Worm (Caenorhabditis elegans): ENCODE results near the gene K09F5.4.
"Not testable (repeated sequence)": the region's sequence is repeated elsewhere in the genome, so short reads cannot be mapped to it uniquely, and the experiment has no call there.

K09F5.4 gene

ce11 chrX:7672693-7673092, 37.9 kb downstream of the K09F5.4 start, which contains the start of gene F27D9.2:
Gene F27D9.2 (plus strand): TSS chrX:7672993.
- TF ChIP-seq dmd-4 (tag; optimal IDR thresholded peaks at IDR 0.05) (no peak), mdl-1 (tag; optimal IDR thresholded peaks at IDR 0.05) (no peak), egl-27 (tag; optimal IDR thresholded peaks at IDR 0.05) (no peak), zag-1 (tag; optimal IDR thresholded peaks at IDR 0.05) (no peak), C34F6.9 (tag; optimal IDR thresholded peaks at IDR 0.05) (no peak)

- TF ChIP-seq egl-27 (tag; optimal IDR thresholded peaks at IDR 0.05) (no peak), nhr-129 (tag; optimal IDR thresholded peaks at IDR 0.05) (no peak), nhr-12 (tag; optimal IDR thresholded peaks at IDR 0.05) (no peak), nhr-25 (tag; optimal IDR thresholded peaks at IDR 0.05) (no peak), unc-39 (tag; optimal IDR thresholded peaks at IDR 0.05) (no peak), crh-2 (tag; optimal IDR thresholded peaks at IDR 0.05) (no peak), alr-1 (tag; optimal IDR thresholded peaks at IDR 0.05) (no peak), lin-13 (GFP tag; optimal IDR thresholded peaks at IDR 0.05) (no peak)
Measured at ce11 chrX:7670655-7671054, 39.9 kb downstream of the K09F5.4 start, which contains the start of gene F27D9.7. Gene F27D9.7 (minus strand): TSS chrX:7670755.

DNA sequence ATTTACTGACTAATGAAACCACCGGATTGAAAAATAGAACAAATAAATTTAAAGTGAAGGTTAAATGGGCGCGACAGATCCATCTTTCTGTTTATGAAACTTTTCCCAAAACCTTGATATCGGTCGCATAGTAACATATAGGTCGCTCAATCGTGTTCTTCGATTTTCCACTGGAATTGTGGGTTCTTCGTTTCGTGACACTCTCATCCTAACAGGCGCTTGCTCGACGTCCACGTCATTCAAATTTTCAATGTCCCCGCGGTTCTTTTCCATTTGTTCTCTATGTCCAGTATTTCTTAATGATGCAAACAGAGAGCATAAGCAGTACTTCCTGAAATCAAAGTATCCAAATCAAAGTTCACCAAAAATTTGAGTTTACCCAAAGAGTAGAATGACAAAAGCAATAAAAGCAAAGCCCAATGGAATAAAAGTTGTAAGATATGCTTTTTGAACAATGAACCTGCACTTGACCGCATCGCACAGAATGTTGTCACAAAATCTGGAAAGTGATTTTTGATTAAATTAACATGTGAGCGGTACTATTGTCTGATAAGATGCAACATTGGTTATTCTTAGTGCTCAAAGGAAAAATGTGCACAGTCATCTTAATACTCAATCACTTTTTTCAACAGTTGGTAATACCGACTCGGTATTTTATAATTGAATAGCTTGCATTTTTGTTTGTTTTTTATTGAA, 43.0 kb downstream of the K09F5.4 start, which contains the start of gene F27D9.13:
Gene F27D9.13 (minus strand): TSS at position 51 of the 696 bp plus-strand sequence.
- TF ChIP-seq unc-62 (GFP tag; optimal IDR thresholded peaks at IDR 0.05): no peak
- peak; percentile 14 for TF ChIP-seq crh-2 (tag; optimal IDR thresholded peaks at IDR 0.05)
- TF ChIP-seq fos-1 (tag; optimal IDR thresholded peaks at IDR 0.05): peak; percentile 32

DNA sequence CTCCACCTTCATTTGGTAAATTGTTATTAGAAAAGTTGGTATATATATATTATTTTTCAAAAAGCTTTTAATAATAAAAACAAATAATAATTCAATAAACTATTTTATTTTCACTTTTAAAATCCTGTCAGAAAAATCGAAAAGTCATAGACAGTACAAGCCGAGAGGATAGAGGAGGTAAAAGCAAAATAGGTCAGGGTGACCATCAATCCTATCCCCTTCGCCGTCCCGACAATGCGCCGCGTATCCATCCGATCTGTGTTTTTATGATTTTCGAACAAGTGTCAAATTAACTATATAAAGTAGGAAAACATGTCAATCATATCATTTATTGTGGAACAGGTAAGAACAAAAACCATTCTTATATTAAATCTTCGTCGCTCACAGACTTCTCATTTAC, 45.1 kb downstream of the K09F5.4 start:
- no peak for TF ChIP-seq zag-1 (tag; optimal IDR thresholded peaks at IDR 0.05)
- TF ChIP-seq crh-2 (tag; optimal IDR thresholded peaks at IDR 0.05): no peak
- peak; percentile 49 for TF ChIP-seq blmp-1 (tag; optimal IDR thresholded peaks at IDR 0.05; ENCODE audit: insufficient read depth)
- TF ChIP-seq ZK546.5 (tag; optimal IDR thresholded peaks at IDR 0.05): no peak
- TF ChIP-seq sem-4 (tag; optimal IDR thresholded peaks at IDR 0.05): no peak
- no peak for TF ChIP-seq mbf-1 (tag; optimal IDR thresholded peaks at IDR 0.05)
- TF ChIP-seq R02D3.7 (tag; optimal IDR thresholded peaks at IDR 0.05): no peak

- TF ChIP-seq ztf-1 (GFP tag; conservative IDR thresholded peaks at IDR 0.05); lsy-2 (tag; optimal IDR thresholded peaks at IDR 0.05); sma-3 (GFP tag; optimal IDR thresholded peaks at IDR 0.05): not testable (repeated sequence)
Measured at ce11 chrX:7664819-7665218, 45.7 kb downstream of the K09F5.4 start, which contains the start of gene dhs-29. Gene dhs-29 (minus strand): TSS chrX:7664919.

DNA sequence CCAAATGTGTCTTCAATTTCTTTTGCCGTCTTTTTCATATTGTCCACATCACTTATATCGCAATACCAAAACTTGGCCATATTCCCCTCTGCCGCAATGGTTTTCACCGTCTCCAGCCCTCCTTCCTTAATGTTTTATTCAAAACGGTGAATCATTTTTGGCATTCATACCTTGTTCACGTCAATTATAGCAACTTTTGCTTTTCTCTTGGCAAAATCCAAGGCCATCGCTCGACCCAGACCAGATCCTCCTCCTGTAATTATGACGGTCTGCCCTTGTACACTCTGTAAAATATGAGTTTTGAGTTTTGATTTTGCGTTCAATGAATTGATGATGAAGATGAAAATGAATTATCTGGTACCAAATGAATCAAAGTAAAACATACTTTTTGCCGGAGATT, 46.1 kb downstream of the K09F5.4 start:
- TF ChIP-seq ceh-16 (tag; optimal IDR thresholded peaks at IDR 0.05): no peak
- TF ChIP-seq elt-3 (tag; optimal IDR thresholded peaks at IDR 0.05): no peak
- TF ChIP-seq crh-2 (tag; optimal IDR thresholded peaks at IDR 0.05): no peak
- TF ChIP-seq mdl-1 (tag; optimal IDR thresholded peaks at IDR 0.05): no peak
- TF ChIP-seq snpc-4 (tag; optimal IDR thresholded peaks at IDR 0.05): no peak
- TF ChIP-seq Y55F3AM.14 (GFP tag; optimal IDR thresholded peaks at IDR 0.05): no peak
- no peak for TF ChIP-seq sma-9 (GFP tag; optimal IDR thresholded peaks at IDR 0.05)
- TF ChIP-seq sma-9 (tag; optimal IDR thresholded peaks at IDR 0.05): no peak
- no peak for TF ChIP-seq nhr-23 (tag; optimal IDR thresholded peaks at IDR 0.05)
- TF ChIP-seq skn-1 (tag; optimal IDR thresholded peaks at IDR 0.05): no peak

DNA sequence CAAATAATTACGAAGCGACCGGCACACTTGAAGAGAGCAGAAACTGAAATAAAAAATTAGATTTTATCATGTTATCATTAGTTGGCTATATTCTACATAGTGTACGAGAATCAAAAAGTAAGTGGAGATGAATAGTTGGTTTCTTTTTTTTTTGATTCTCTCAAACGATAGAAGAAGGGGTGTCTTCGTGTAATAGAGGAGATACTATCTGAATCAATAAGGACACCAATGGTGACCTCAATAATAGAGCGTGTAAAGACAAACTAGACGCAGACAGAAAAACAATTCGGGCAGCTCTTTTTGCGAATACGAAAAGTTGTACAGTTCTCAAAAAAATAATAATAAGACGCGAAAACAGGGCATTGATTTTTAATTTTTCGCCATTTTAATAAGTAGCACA, 48.0 kb downstream of the K09F5.4 start:
- no peak for TF ChIP-seq mdl-1 (tag; optimal IDR thresholded peaks at IDR 0.05)
- no peak for TF ChIP-seq aly-2 (tag; optimal IDR thresholded peaks at IDR 0.05)
- peak in 1 of 2 experiments; percentile 4 for TF ChIP-seq lsy-2 (tag; optimal IDR thresholded peaks at IDR 0.05)
- no peak for TF ChIP-seq nhr-23 (tag; optimal IDR thresholded peaks at IDR 0.05)
- TF ChIP-seq nhr-25 (tag; optimal IDR thresholded peaks at IDR 0.05): peak; percentile 6
